Fruit fly (Drosophila melanogaster): ENCODE data around the gene CG7506.
A peak's percentile ranks its signal among the peaks of the same experiment; 100 is the strongest.

- TF ChIP-seq CG8478 (optimal IDR thresholded peaks at IDR 0.05) (no peak), CTCF (optimal IDR thresholded peaks at IDR 0.05) (peak; percentile 47 to 50)
Observed at dm6 chr3L:7601122-7601841, 40.2 kb downstream of the CG7506 start.
